Worm (Caenorhabditis elegans): Measurements from ENCODE around the gene C56E10.3.

ce11 chrX:6637933-6638332, 7.5 kb upstream of the C56E10.3 start:
- TF ChIP-seq B0310.2 (tag; optimal IDR thresholded peaks at IDR 0.05) (no peak), ama-1 (optimal IDR thresholded peaks at IDR 0.05) (no peak), ets-7 (tag; optimal IDR thresholded peaks at IDR 0.05) (no peak), scrt-1 (GFP tag; IDR thresholded peaks at IDR 0.05) (no peak), tbx-11 (GFP tag; IDR thresholded peaks at IDR 0.05) (no peak), ceh-13 (GFP tag; optimal IDR thresholded peaks at IDR 0.05) (no peak), ceh-36 (tag; optimal IDR thresholded peaks at IDR 0.05) (no peak), tra-4 (tag; optimal IDR thresholded peaks at IDR 0.05) (no peak), sea-1 (GFP tag; conservative IDR thresholded peaks at IDR 0.05) (no peak), flt-1 (GFP tag; IDR thresholded peaks at IDR 0.05) (no peak), aly-1 (tag; optimal IDR thresholded peaks at IDR 0.05) (no peak), hmg-4 (GFP tag; optimal IDR thresholded peaks at IDR 0.05) (no peak)
